Fruit fly (Drosophila melanogaster) whole organism, embryonic: Measurements from ENCODE around the gene IRSp53.

Experiments
- Asciz ChIP-seq: fragments of 200-800 bp; sonication (Bioruptor generic); optimal IDR thresholded peaks from 2 replicates; lab custom pipeline; 2017; ENCODE audit warnings: missing biosample characterization, mild to moderate bottlenecking, missing genetic modification characterization, missing genetic modification reagents
- Atf-2 ChIP-seq: fragments of 200-800 bp; sonication (Bioruptor generic); optimal IDR thresholded peaks from 2 replicates; lab custom pipeline; 2016; ENCODE audit warnings: missing biosample characterization, missing genetic modification characterization
- Atf3 ChIP-seq: fragments of 200-800 bp; sonication (Bioruptor generic); optimal IDR thresholded peaks from 3 replicates; lab custom pipeline; 2016; ENCODE audit warnings: missing biosample characterization, missing genetic modification characterization
- BEAF-32 ChIP-seq: fragments of 200-800 bp; sonication (Bioruptor generic); optimal IDR thresholded peaks from 3 replicates; lab custom pipeline; 2017; ENCODE audit warnings: missing biosample characterization, missing genetic modification characterization, mild to moderate bottlenecking, moderate library complexity, missing genetic modification reagents
- C15 ChIP-seq: fragments of 200-800 bp; sonication (Bioruptor generic); IDR thresholded peaks from 3 replicates; pipeline ENCODE4 v1.3.6; 2022; ENCODE audit warnings: missing biosample characterization, missing genetic modification characterization
- CG10654 ChIP-seq: fragments of 200-800 bp; sonication (Bioruptor generic); optimal IDR thresholded peaks from 2 replicates; lab custom pipeline; 2016; ENCODE audit warnings: missing biosample characterization, missing genetic modification characterization
- CG13296 ChIP-seq: fragments of 200-800 bp; sonication (Bioruptor generic); optimal IDR thresholded peaks from 3 replicates; lab custom pipeline; 2018; ENCODE audit warnings: missing biosample characterization, mild to moderate bottlenecking, missing genetic modification characterization
- CG15073 ChIP-seq: fragments of 200-800 bp; sonication (Bioruptor generic); optimal IDR thresholded peaks from 2 replicates; lab custom pipeline; 2016; ENCODE audit warnings: missing biosample characterization, missing genetic modification characterization
- CG1603 ChIP-seq: fragments of 200-800 bp; sonication (Bioruptor generic); optimal IDR thresholded peaks from 2 replicates; lab custom pipeline; 2019; ENCODE audit warnings: missing biosample characterization, mild to moderate bottlenecking, missing genetic modification characterization, moderate library complexity
- CG17361 ChIP-seq: fragments of 200-800 bp; sonication (Bioruptor generic); IDR thresholded peaks from 3 replicates; pipeline ENCODE4 v1.3.6; 2022; ENCODE audit warnings: missing biosample characterization, missing genetic modification characterization
- CG32772 ChIP-seq: fragments of 200-800 bp; sonication (Bioruptor generic); IDR thresholded peaks from 2 replicates; pipeline ENCODE4 v1.3.6; 2022; ENCODE audit warnings: missing biosample characterization, missing genetic modification characterization
- CG3995 ChIP-seq: fragments of 200-800 bp; sonication (Bioruptor generic); optimal IDR thresholded peaks from 3 replicates; lab custom pipeline; 2016; ENCODE audit warnings: missing biosample characterization, missing genetic modification characterization
- CG4282 ChIP-seq: fragments of 200-800 bp; sonication (Bioruptor generic); optimal IDR thresholded peaks from 2 replicates; lab custom pipeline; 2016; ENCODE audit warnings: missing biosample characterization, missing genetic modification characterization
- CG4730 ChIP-seq: fragments of 200-800 bp; sonication (Bioruptor generic); IDR thresholded peaks from 2 replicates; pipeline ENCODE4 v1.3.6; 2022; ENCODE audit warnings: missing biosample characterization, missing genetic modification characterization
- CG4820 ChIP-seq: fragments of 200-800 bp; sonication (Bioruptor generic); optimal IDR thresholded peaks from 3 replicates; lab custom pipeline; 2016; ENCODE audit warnings: missing biosample characterization, missing genetic modification characterization
- CG8281 ChIP-seq: fragments of 200-800 bp; sonication (Bioruptor generic); optimal IDR thresholded peaks from 2 replicates; lab custom pipeline; 2018; ENCODE audit warnings: missing biosample characterization, mild to moderate bottlenecking, missing genetic modification characterization, moderate library complexity
- CG8765 ChIP-seq: fragments of 200-800 bp; sonication (Bioruptor generic); IDR thresholded peaks from 2 replicates; pipeline ENCODE4 v1.3.6; 2022; ENCODE audit warnings: missing biosample characterization, missing genetic modification characterization
- CG9437 ChIP-seq: fragments of 200-800 bp; sonication (Bioruptor generic); optimal IDR thresholded peaks from 2 replicates; lab custom pipeline; 2018; ENCODE audit warnings: missing biosample characterization, mild to moderate bottlenecking, missing genetic modification characterization
- D19A ChIP-seq: fragments of 200-800 bp; optimal IDR thresholded peaks from 3 replicates; lab custom pipeline; 2019; ENCODE audit warnings: missing biosample characterization, mild to moderate bottlenecking, missing genetic modification characterization, moderate library complexity
- Dek ChIP-seq: fragments of 200-800 bp; sonication (Bioruptor generic); optimal IDR thresholded peaks from 3 replicates; lab custom pipeline; 2019; ENCODE audit warnings: missing biosample characterization, mild to moderate bottlenecking, missing genetic modification characterization, moderate library complexity
- Dp ChIP-seq: fragments of 200-800 bp; sonication (Bioruptor generic); optimal IDR thresholded peaks from 2 replicates; lab custom pipeline; 2018; ENCODE audit warnings: missing biosample characterization, mild to moderate bottlenecking, missing genetic modification characterization, moderate library complexity
- Dref ChIP-seq: fragments of 200-800 bp; sonication (Bioruptor generic); IDR thresholded peaks from 2 replicates; pipeline ENCODE4 v1.3.6; 2022; ENCODE audit warnings: missing biosample characterization, missing genetic modification characterization
- Elba2 ChIP-seq: fragments of 200-800 bp; sonication (Bioruptor generic); optimal IDR thresholded peaks from 3 replicates; lab custom pipeline; 2016; ENCODE audit warnings: missing biosample characterization, missing genetic modification characterization
- HHEX ChIP-seq: fragments of 200-800 bp; sonication (Bioruptor generic); optimal IDR thresholded peaks from 3 replicates; lab custom pipeline; 2017; ENCODE audit warnings: missing biosample characterization, mild to moderate bottlenecking, missing genetic modification characterization, missing genetic modification reagents
- HLH4C ChIP-seq: fragments of 200-800 bp; sonication (Bioruptor generic); IDR thresholded peaks from 3 replicates; pipeline ENCODE4 v1.3.6; 2022; ENCODE audit warnings: missing biosample characterization, missing genetic modification characterization; ENCODE audit not compliant: partially characterized antibody
- HmgD ChIP-seq: fragments of 200-800 bp; sonication (Bioruptor generic); optimal IDR thresholded peaks from 3 replicates; lab custom pipeline; 2016; ENCODE audit warnings: missing biosample characterization, missing genetic modification characterization
- Hr78 ChIP-seq, 2 experiments: fragments of 200-800 bp in 1 of 2; fragments of >200 bp in 1 of 2; sonication (Bioruptor generic) in 1 of 2; optimal IDR thresholded peaks; 2 replicates each; lab custom pipeline; 2017 to 2019; ENCODE audit warnings: missing biosample characterization in 2 of 2, missing genetic modification characterization in 2 of 2, mild to moderate bottlenecking in 1 of 2, moderate library complexity in 1 of 2
- Lhr ChIP-seq: fragments of 200-800 bp; sonication (Bioruptor generic); optimal IDR thresholded peaks from 3 replicates; lab custom pipeline; 2017; ENCODE audit warnings: mild to moderate bottlenecking, missing biosample characterization, missing genetic modification reagents, missing genetic modification characterization
- PHDP ChIP-seq: fragments of 200-800 bp; sonication (Bioruptor generic); optimal IDR thresholded peaks from 3 replicates; lab custom pipeline; 2018; ENCODE audit warnings: missing biosample characterization, mild to moderate bottlenecking, missing genetic modification characterization, moderate library complexity
- Rx ChIP-seq: fragments of 200-800 bp; sonication (Bioruptor generic); IDR thresholded peaks from 2 replicates; pipeline ENCODE4 v1.3.6; 2022; ENCODE audit warnings: missing biosample characterization, missing genetic modification characterization
- Sry-β ChIP-seq: fragments of 200-800 bp; sonication (Bioruptor generic); optimal IDR thresholded peaks from 2 replicates; lab custom pipeline; 2018; ENCODE audit warnings: missing biosample characterization, mild to moderate bottlenecking, missing genetic modification characterization, moderate library complexity
- dan ChIP-seq: fragments of 200-800 bp; sonication (Bioruptor generic); IDR thresholded peaks from 2 replicates; pipeline ENCODE4 v1.3.6; 2022; ENCODE audit warnings: missing biosample characterization, missing genetic modification characterization
- dmrt11E ChIP-seq: fragments of 200-800 bp; sonication (Bioruptor generic); optimal IDR thresholded peaks from 3 replicates; lab custom pipeline; 2018; ENCODE audit warnings: missing biosample characterization, mild to moderate bottlenecking, missing genetic modification characterization, moderate library complexity
- en ChIP-seq: fragments of 200-800 bp; sonication (Bioruptor generic); optimal IDR thresholded peaks from 2 replicates; lab custom pipeline; 2016; ENCODE audit warnings: missing biosample characterization, missing genetic modification characterization
- eyg ChIP-seq: fragments of 200-800 bp; sonication (Bioruptor generic); optimal IDR thresholded peaks from 3 replicates; lab custom pipeline; 2016; ENCODE audit warnings: missing biosample characterization, missing genetic modification characterization
- fd96Cb ChIP-seq: fragments of 200-800 bp; sonication (Bioruptor generic); optimal IDR thresholded peaks from 2 replicates; lab custom pipeline; 2018; ENCODE audit warnings: missing biosample characterization, mild to moderate bottlenecking, missing genetic modification characterization, moderate library complexity
- insv ChIP-seq, 2 experiments: fragments of 200-800 bp; sonication (Bioruptor generic); optimal IDR thresholded peaks; 3 replicates each; lab custom pipeline; 2016 to 2018; ENCODE audit warnings: missing biosample characterization in 2 of 2, missing genetic modification characterization in 2 of 2
- jing ChIP-seq: fragments of 200-800 bp; sonication (Bioruptor generic); optimal IDR thresholded peaks from 2 replicates; lab custom pipeline; 2018; ENCODE audit warnings: missing biosample characterization, mild to moderate bottlenecking, missing genetic modification characterization
- nerfin-1 ChIP-seq: fragments of 200-800 bp; sonication (Bioruptor generic); optimal IDR thresholded peaks from 3 replicates; lab custom pipeline; 2019; ENCODE audit warnings: missing biosample characterization, mild to moderate bottlenecking, missing genetic modification characterization, moderate library complexity
- pfk ChIP-seq: fragments of 200-800 bp; sonication (Bioruptor generic); optimal IDR thresholded peaks from 2 replicates; lab custom pipeline; 2018; ENCODE audit warnings: missing biosample characterization, mild to moderate bottlenecking, missing genetic modification characterization, moderate library complexity
- pho ChIP-seq: fragments of 200-800 bp; sonication (Bioruptor generic); optimal IDR thresholded peaks from 2 replicates; lab custom pipeline; 2016; ENCODE audit warnings: missing biosample characterization, missing genetic modification characterization
- row ChIP-seq: fragments of 200-800 bp; sonication (Bioruptor generic); IDR thresholded peaks from 3 replicates; pipeline ENCODE4 v1.3.6; 2022; ENCODE audit warnings: missing biosample characterization, missing genetic modification characterization
- schlank ChIP-seq: fragments of 200-800 bp; sonication (Bioruptor generic); optimal IDR thresholded peaks from 2 replicates; lab custom pipeline; 2018; ENCODE audit warnings: missing biosample characterization, mild to moderate bottlenecking, missing genetic modification characterization
- scrt ChIP-seq: fragments of 200-800 bp; sonication (Bioruptor generic); optimal IDR thresholded peaks from 2 replicates; lab custom pipeline; 2018; ENCODE audit warnings: missing biosample characterization, mild to moderate bottlenecking, missing genetic modification characterization, moderate library complexity
- sima ChIP-seq: fragments of 200-800 bp; sonication (Bioruptor generic); optimal IDR thresholded peaks from 2 replicates; lab custom pipeline; 2016; ENCODE audit warnings: missing biosample characterization, missing genetic modification characterization
- sug ChIP-seq: fragments of 200-800 bp; optimal IDR thresholded peaks from 2 replicates; lab custom pipeline; 2019; ENCODE audit warnings: missing biosample characterization, mild to moderate bottlenecking, missing genetic modification characterization, moderate library complexity
- tna ChIP-seq: fragments of 200-800 bp; sonication (Bioruptor generic); IDR thresholded peaks from 2 replicates; pipeline ENCODE4 v1.3.6; 2022; ENCODE audit warnings: missing biosample characterization, missing genetic modification characterization; ENCODE audit not compliant: partially characterized antibody
- tup ChIP-seq: fragments of 200-800 bp; sonication (Bioruptor generic); optimal IDR thresholded peaks from 2 replicates; lab custom pipeline; 2016; ENCODE audit warnings: missing biosample characterization, mild to moderate bottlenecking, missing genetic modification characterization, moderate library complexity
- zen2 ChIP-seq: fragments of 200-800 bp; sonication (Bioruptor generic); IDR thresholded peaks from 3 replicates; pipeline ENCODE4 v1.3.6; 2022; ENCODE audit warnings: missing biosample characterization, missing genetic modification characterization; ENCODE audit not compliant: partially characterized antibody

The IRSp53 gene

DNA sequence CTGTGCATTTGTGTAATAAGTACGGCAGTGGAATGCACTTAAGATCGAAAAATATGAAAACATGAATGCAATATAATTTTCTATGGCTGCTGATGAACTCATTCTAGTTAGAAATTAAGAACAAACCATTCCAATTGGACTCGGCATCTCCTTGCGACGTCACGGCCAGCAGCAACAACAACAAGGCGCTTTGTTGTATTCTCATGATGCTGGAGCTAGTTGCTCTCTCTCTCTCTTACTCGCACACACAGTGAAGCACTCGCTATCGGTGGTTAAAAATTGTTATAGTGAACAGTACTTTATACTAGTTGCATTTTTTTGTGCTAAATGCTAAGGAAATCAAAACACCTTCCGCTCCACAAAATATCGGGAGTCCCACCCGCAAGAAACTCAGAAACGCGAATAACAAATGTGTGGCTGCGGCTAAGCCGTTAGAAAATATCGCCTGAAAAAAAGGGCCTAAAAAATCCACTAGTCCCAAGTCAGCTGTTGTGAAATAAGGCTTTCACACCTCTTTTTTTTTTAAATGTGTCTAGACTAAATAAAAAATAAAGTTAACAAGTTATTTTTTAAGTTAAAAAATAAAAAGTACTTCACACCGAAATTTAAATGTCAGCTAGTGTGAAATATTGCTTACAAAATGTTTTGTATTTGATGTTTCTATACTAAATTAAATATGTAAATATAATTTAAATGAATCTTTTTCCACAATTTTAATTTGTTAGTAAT is 69.9 kb downstream of the IRSp53 start, which contains the start of gene Plod (continued):
- TF ChIP-seq CG9437 (GFP tag; lab: Kevin White, UChicago) (no peak), Elba2 (no peak), Atf-2 (GFP tag; lab: Kevin White, UChicago) (no peak), CG1603 (tag; lab: Kevin White, UChicago) (peak; percentile 52), CG10654 (GFP tag; lab: Kevin White, UChicago) (peak; percentile 23), CG4730 (no peak), dan (GFP tag; lab: Robert Waterston, UW) (no peak), Dref (no peak; the same call in 1 of the 2 replicates), CG15073 (GFP tag; lab: Kevin White, UChicago) (no peak), zen2 (no peak), CG13296 (GFP tag; lab: Kevin White, UChicago) (peak; percentile 35), tup (GFP tag; lab: Kevin White, UChicago) (no peak), Lhr (peak; percentile 82), Asciz (GFP tag; lab: Kevin White, UChicago) (peak; percentile 15), eyg (GFP tag; lab: Kevin White, UChicago) (no peak), nerfin-1 (tag; lab: Kevin White, UChicago) (peak; percentile 22), CG4282 (GFP tag; lab: Kevin White, UChicago) (no peak), HHEX (GFP tag; lab: Kevin White, UChicago) (no peak), HLH4C (GFP tag; lab: Robert Waterston, UW) (no peak), CG32772 (GFP tag; lab: Robert Waterston, UW) (0 out of 2 replicates have a peak, but pooled peaks have one; percentile 8), Sry-β (GFP tag; lab: Kevin White, UChicago) (no peak), scrt (peak; percentile 43), dmrt11E (peak; percentile 56), sima (GFP tag; lab: Kevin White, UChicago) (no peak), Atf3 (GFP tag; lab: Kevin White, UChicago) (no peak), schlank (tag; lab: Kevin White, UChicago) (peak; percentile 21), CG3995 (GFP tag; lab: Kevin White, UChicago) (no peak), jing (GFP tag; lab: Kevin White, UChicago) (no peak), insv (GFP tag; optimal IDR thresholded peaks at IDR 0.05; lab: Kevin White, UChicago) (peak; percentile 98), CG8281 (tag; lab: Kevin White, UChicago) (no peak), CG4820 (GFP tag; lab: Kevin White, UChicago) (no peak), pfk (GFP tag; lab: Kevin White, UChicago) (peak; percentile 19), Rx (GFP tag; lab: Robert Waterston, UW) (no peak), Dek (tag; lab: Kevin White, UChicago) (peak; percentile 77), D19A (tag; lab: Kevin White, UChicago) (peak; percentile 15), PHDP (tag; lab: Kevin White, UChicago) (peak; percentile 67), CG8765 (GFP tag; lab: Robert Waterston, UW) (no peak), BEAF-32 (GFP tag; lab: Kevin White, UChicago) (peak; percentile 56), CG17361 (GFP tag; lab: Robert Waterston, UW) (peak; percentile 78; the same call in 2 of the 3 replicates), C15 (GFP tag; lab: Robert Waterston, UW) (no peak), en (GFP tag; lab: Kevin White, UChicago) (no peak), pho (GFP tag; lab: Kevin White, UChicago) (peak; percentile 38), sug (tag; lab: Kevin White, UChicago) (peak; percentile 30), Dp (GFP tag; lab: Kevin White, UChicago) (peak; percentile 34), tna (GFP tag; lab: Robert Waterston, UW) (no peak), Hr78 (GFP tag; optimal IDR thresholded peaks at IDR 0.05; lab: Kevin White, UChicago) (no peak), row (GFP tag; lab: Robert Waterston, UW) (peak; percentile 81), HmgD (GFP tag; lab: Kevin White, UChicago) (peak; percentile 23), fd96Cb (tag; lab: Kevin White, UChicago) (peak; percentile 17)
